Worm (Caenorhabditis elegans) whole organism, late embryonic: Measurements from ENCODE around the gene hst-3.2.

ENCODE experiments used
- ceh-18 ChIP-seq: sonication (generic microtip); optimal IDR thresholded peaks from 2 replicates; lab custom pipeline; 2016; ENCODE audit warnings: missing genetic modification characterization, missing compliant biosample characterization
- ceh-45 ChIP-seq: fragments of 200-800 bp; sonication (Bioruptor generic); IDR thresholded peaks from 2 replicates; pipeline ENCODE4 v1.3.6; 2022; ENCODE audit warnings: missing genetic modification reagents, missing genetic modification characterization, missing compliant biosample characterization
- elt-2 ChIP-seq: sonication (generic microtip); optimal IDR thresholded peaks from 2 replicates; lab custom pipeline; 2016; ENCODE audit warnings: missing genetic modification reagents, missing genetic modification characterization, missing compliant biosample characterization
- eyg-1 ChIP-seq: sonication (generic microtip); optimal IDR thresholded peaks from 2 replicates; lab custom pipeline; 2016; ENCODE audit warnings: missing genotype, missing genetic modification characterization, missing compliant biosample characterization
- fkh-10 ChIP-seq: fragments of 150-350 bp; optimal IDR thresholded peaks from 2 replicates; lab custom pipeline; 2014; ENCODE audit warnings: missing biosample characterization, missing genetic modification reagents, missing genetic modification characterization
- odd-2 ChIP-seq: sonication (generic microtip); optimal IDR thresholded peaks from 2 replicates; lab custom pipeline; 2017; ENCODE audit warnings: antibody characterized with exemption, mild to moderate bottlenecking, missing genetic modification characterization, missing compliant biosample characterization
- pag-3 ChIP-seq: sonication (generic microtip); optimal IDR thresholded peaks from 2 replicates; lab custom pipeline; 2016; ENCODE audit warnings: missing compliant biosample characterization, missing genetic modification characterization, borderline replicate concordance
- pha-2 ChIP-seq: sonication (generic microtip); optimal IDR thresholded peaks from 2 replicates; lab custom pipeline; 2017; ENCODE audit warnings: mild to moderate bottlenecking, missing genetic modification characterization, missing compliant biosample characterization
- sdc-2 ChIP-seq: sonication (generic microtip); optimal IDR thresholded peaks from 2 replicates; lab custom pipeline; 2016; ENCODE audit warnings: missing genotype, missing genetic modification characterization, missing compliant biosample characterization

ce11 chrX:2890041-2890650 lies 33.6 kb downstream of the hst-3.2 start:
- no peak for TF ChIP-seq pag-3 (tag; lab: Kevin White, UChicago)
- no peak for TF ChIP-seq odd-2 (tag; lab: Kevin White, UChicago)
- no peak for TF ChIP-seq ceh-18 (tag; lab: Kevin White, UChicago)
- no peak for TF ChIP-seq elt-2 (tag; lab: Kevin White, UChicago)
- TF ChIP-seq pha-2 (tag; lab: Kevin White, UChicago) = no peak
- no peak for TF ChIP-seq ceh-45
- TF ChIP-seq fkh-10 (GFP tag; lab: Kevin White, UChicago) = no peak
- TF ChIP-seq eyg-1 (tag; lab: Kevin White, UChicago) = no peak
- TF ChIP-seq sdc-2 (tag; lab: Kevin White, UChicago) = no peak
